Worm (Caenorhabditis elegans) whole organism, L4 larva: ENCODE measurements around the gene tor-1.

Source experiments
- F26F4.8 ChIP-seq: fragments of 200-800 bp; sonication (Bioruptor generic); conservative IDR thresholded peaks from 2 replicates; pipeline ENCODE4 v1.3.6; 2022; ENCODE audit warnings: missing genetic modification characterization, missing compliant biosample characterization
- R02D3.7 ChIP-seq: fragments of 150-350 bp; sonication (generic microtip); optimal IDR thresholded peaks from 3 replicates; lab custom pipeline; 2014; ENCODE audit warnings: missing biosample characterization, missing genetic modification characterization
- ama-1 ChIP-seq: fragments of 150-350 bp; optimal IDR thresholded peaks from 2 replicates; lab custom pipeline; 2014; ENCODE audit warnings: inconsistent platforms, mixed read lengths
- arid-1 ChIP-seq: fragments of 200-800 bp; sonication (Bioruptor generic); conservative IDR thresholded peaks from 2 replicates; pipeline ENCODE4 v1.3.6; 2022; ENCODE audit warnings: missing genetic modification reagents, missing genetic modification characterization, missing compliant biosample characterization
- ceh-82 ChIP-seq: sonication (generic microtip); optimal IDR thresholded peaks from 2 replicates; lab custom pipeline; 2017; ENCODE audit warnings: missing biosample characterization, missing genetic modification characterization
- gei-8 ChIP-seq: fragments of 200-800 bp; sonication (Bioruptor generic); optimal IDR thresholded peaks from 2 replicates; lab custom pipeline; 2018; ENCODE audit warnings: mild to moderate bottlenecking, missing genetic modification characterization, missing compliant biosample characterization
- jun-1 ChIP-seq: fragments of 150-350 bp; optimal IDR thresholded peaks from 2 replicates; lab custom pipeline; 2014; ENCODE audit warnings: missing biosample characterization, missing genetic modification reagents, missing genetic modification characterization
- lin-1 ChIP-seq: fragments of 200-800 bp; sonication (Bioruptor generic); IDR thresholded peaks from 2 replicates; pipeline ENCODE4 v1.3.6; 2022; ENCODE audit warnings: missing genetic modification reagents, missing genetic modification characterization, missing compliant biosample characterization
- lin-39 ChIP-seq: fragments of 150-350 bp; optimal IDR thresholded peaks from 2 replicates; lab custom pipeline; 2014; ENCODE audit warnings: missing biosample characterization, missing genetic modification reagents, missing genetic modification characterization
- lir-3 ChIP-seq: sonication (generic microtip); optimal IDR thresholded peaks from 2 replicates; lab custom pipeline; 2016; ENCODE audit warnings: mild to moderate bottlenecking, missing genetic modification characterization, missing compliant biosample characterization
- nhr-237 ChIP-seq: sonication (generic microtip); optimal IDR thresholded peaks from 2 replicates; lab custom pipeline; 2017; ENCODE audit warnings: missing biosample characterization, missing genetic modification characterization
- unc-62 ChIP-seq, 3 experiments: fragments of 150-350 bp in 1 of 3; sonication (generic microtip); optimal IDR thresholded peaks in 2 of 3; peaks in 1 of 3; 1 replicate in 1 of 3; 2 replicates in 2 of 3; lab custom pipeline; 2014 to 2017; ENCODE audit warnings: missing biosample characterization in 3 of 3, missing genetic modification characterization in 3 of 3, missing genetic modification reagents in 3 of 3, missing genotype in 1 of 3
- zag-1 ChIP-seq: fragments of 150-350 bp; optimal IDR thresholded peaks from 2 replicates; lab custom pipeline; 2014; ENCODE audit warnings: missing biosample characterization, missing genetic modification characterization
- ztf-11 ChIP-seq: fragments of 150-350 bp; optimal IDR thresholded peaks from 2 replicates; lab custom pipeline; 2014; ENCODE audit warnings: missing biosample characterization, missing genetic modification characterization

ce11 chrIV:14001782-14002181 lies 16.2 kb upstream of the tor-1 start:
- no peak for TF ChIP-seq lin-1 (GFP tag; lab: Robert Waterston, UW)
- no peak for TF ChIP-seq ceh-82
- TF ChIP-seq F26F4.8 (GFP tag; lab: Robert Waterston, UW), result no peak
- TF ChIP-seq gei-8 (GFP tag; lab: Kevin White, UChicago), result no peak
- TF ChIP-seq ama-1 (lab: Kevin White, UChicago), result no peak
- no peak for TF ChIP-seq nhr-237 (tag; lab: Kevin White, UChicago)
- no peak for TF ChIP-seq unc-62 (GFP tag; optimal IDR thresholded peaks at IDR 0.05 in 1 of 2; lab: Kevin White, UChicago)
- TF ChIP-seq unc-62 (tag; optimal IDR thresholded peaks at IDR 0.05; lab: Kevin White, UChicago), result no peak
- TF ChIP-seq lin-39 (tag; lab: Kevin White, UChicago), result no peak
- no peak for TF ChIP-seq zag-1 (tag; lab: Kevin White, UChicago)
- no peak for TF ChIP-seq jun-1 (tag; lab: Kevin White, UChicago)
- TF ChIP-seq R02D3.7 (tag; lab: Kevin White, UChicago), result no peak
- no peak for TF ChIP-seq arid-1
- TF ChIP-seq ztf-11, result no peak
- TF ChIP-seq lir-3 (tag; lab: Kevin White, UChicago), result no peak
